Fruit fly (Drosophila melanogaster) whole organism, pupa: ENCODE measurements around the gene CG33346.

Experiments used
- CG14655 ChIP-seq: fragments of 200-800 bp; sonication (Bioruptor generic); optimal IDR thresholded peaks from 3 replicates; lab custom pipeline; 2017; ENCODE audit warnings: mild to moderate bottlenecking, missing biosample characterization, missing genetic modification reagents, missing genetic modification characterization
- CG17806 ChIP-seq: fragments of 200-800 bp; sonication (Bioruptor generic); optimal IDR thresholded peaks from 2 replicates; lab custom pipeline; 2018; ENCODE audit warnings: missing biosample characterization, mild to moderate bottlenecking, missing genetic modification characterization, moderate library complexity
- CG32121 ChIP-seq: fragments of 200-800 bp; sonication (Bioruptor generic); IDR thresholded peaks from 2 replicates; pipeline ENCODE4 v1.3.6; 2022; ENCODE audit warnings: missing biosample characterization, missing genetic modification characterization
- CG4496 ChIP-seq: fragments of 200-800 bp; sonication (Bioruptor generic); IDR thresholded peaks from 3 replicates; pipeline ENCODE4 v1.3.6; 2022; ENCODE audit warnings: missing biosample characterization, missing genetic modification characterization
- CG8159 ChIP-seq: fragments of 200-800 bp; sonication (Bioruptor generic); optimal IDR thresholded peaks from 3 replicates; lab custom pipeline; 2018; ENCODE audit warnings: missing biosample characterization, mild to moderate bottlenecking, missing genetic modification characterization, moderate library complexity
- D1 ChIP-seq: fragments of 200-800 bp; sonication (Bioruptor generic); optimal IDR thresholded peaks from 2 replicates; lab custom pipeline; 2018; ENCODE audit warnings: missing biosample characterization, mild to moderate bottlenecking, missing genetic modification characterization, moderate library complexity
- EcR ChIP-seq: fragments of 200-800 bp; sonication (Bioruptor generic); optimal IDR thresholded peaks from 3 replicates; lab custom pipeline; 2019; ENCODE audit warnings: missing biosample characterization, missing genetic modification characterization, mild to moderate bottlenecking, moderate library complexity, missing genetic modification reagents
- Pif1A ChIP-seq: fragments of 200-800 bp; sonication (Bioruptor generic); optimal IDR thresholded peaks from 3 replicates; lab custom pipeline; 2016; ENCODE audit warnings: missing biosample characterization, missing genetic modification characterization
- Pif1B ChIP-seq: fragments of 200-800 bp; sonication (Bioruptor generic); optimal IDR thresholded peaks from 3 replicates; lab custom pipeline; 2016; ENCODE audit warnings: missing biosample characterization, missing genetic modification characterization
- Snoo ChIP-seq: fragments of 200-800 bp; sonication (Bioruptor generic); optimal IDR thresholded peaks from 3 replicates; lab custom pipeline; 2017; ENCODE audit warnings: missing biosample characterization, mild to moderate bottlenecking, missing genetic modification characterization, inconsistent platforms
- rn ChIP-seq: fragments of 200-800 bp; sonication (Bioruptor generic); IDR thresholded peaks from 2 replicates; pipeline ENCODE4 v1.3.6; 2022; ENCODE audit warnings: missing biosample characterization, missing genetic modification characterization

- TF ChIP-seq EcR (GFP tag; lab: Kevin White, UChicago) (peak; percentile 76), Pif1B (GFP tag; lab: Kevin White, UChicago) (no peak), Snoo (tag; lab: Kevin White, UChicago) (no peak), rn (GFP tag; lab: Robert Waterston, UW) (no peak), CG4496 (GFP tag; lab: Robert Waterston, UW) (no peak), CG17806 (tag; lab: Kevin White, UChicago) (no peak), CG14655 (GFP tag; lab: Kevin White, UChicago) (no peak), D1 (tag; lab: Kevin White, UChicago) (no peak), CG32121 (GFP tag; lab: Robert Waterston, UW) (no peak), CG8159 (no peak), Pif1A (GFP tag; lab: Kevin White, UChicago) (no peak)
Measured at dm6 chr3R:28668854-28669253, at the start of gene CG33346.
